Worm (Caenorhabditis elegans): ENCODE measurements around the gene tofu-1.
A peak's percentile ranks its signal among the peaks of the same experiment; 100 is the strongest.

tofu-1 gene

DNA sequence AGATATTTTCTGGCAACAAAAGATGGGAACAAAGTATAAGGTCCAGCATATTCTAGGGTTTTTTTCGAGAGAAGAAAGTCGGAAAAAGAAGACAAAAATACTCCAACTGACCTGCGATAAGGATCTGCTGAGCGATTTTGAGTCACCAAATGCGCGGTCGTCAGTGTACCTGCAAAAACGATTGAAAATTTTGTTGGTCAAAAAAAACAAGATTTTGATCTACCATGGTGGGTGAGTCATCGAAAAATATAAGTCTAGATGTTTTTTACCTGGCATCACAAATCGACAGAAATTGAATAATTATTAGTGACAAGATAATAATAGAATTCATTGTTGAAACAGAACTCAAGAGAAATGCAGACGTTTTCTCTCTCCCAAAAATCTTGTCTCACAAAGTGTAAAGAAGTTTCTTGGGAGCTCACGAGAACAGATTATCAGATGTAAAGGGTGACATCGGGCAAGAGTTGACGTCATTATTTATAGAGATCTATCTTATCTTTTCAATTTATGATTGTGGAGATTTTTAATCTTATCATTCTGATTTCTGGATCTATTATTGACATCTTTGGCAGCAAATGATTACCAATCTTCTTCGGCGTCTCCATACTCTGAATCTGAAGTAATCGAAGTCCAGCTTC, 4.4 kb downstream of the tofu-1 start:
- TF ChIP-seq F13H6.1 (tag; optimal IDR thresholded peaks at IDR 0.05) (peak; percentile 5), nhr-10 (tag; optimal IDR thresholded peaks at IDR 0.05) (no peak), lsy-2 (tag; optimal IDR thresholded peaks at IDR 0.05) (peak in 1 of 2 experiments; percentile 17), R02D3.7 (tag; optimal IDR thresholded peaks at IDR 0.05) (no peak), aly-2 (tag; optimal IDR thresholded peaks at IDR 0.05) (no peak), sma-9 (GFP tag; optimal IDR thresholded peaks at IDR 0.05) (peak; percentile 51), sma-9 (tag; optimal IDR thresholded peaks at IDR 0.05) (no peak), crh-2 (tag; optimal IDR thresholded peaks at IDR 0.05) (no peak), ztf-11 (tag; optimal IDR thresholded peaks at IDR 0.05) (no peak), blmp-1 (tag; optimal IDR thresholded peaks at IDR 0.05; ENCODE audit: insufficient read depth) (no peak), lin-13 (GFP tag; optimal IDR thresholded peaks at IDR 0.05) (no peak), sem-4 (tag; optimal IDR thresholded peaks at IDR 0.05) (no peak), mbf-1 (tag; optimal IDR thresholded peaks at IDR 0.05) (no peak), ceh-82 (tag; optimal IDR thresholded peaks at IDR 0.05) (no peak)

DNA sequence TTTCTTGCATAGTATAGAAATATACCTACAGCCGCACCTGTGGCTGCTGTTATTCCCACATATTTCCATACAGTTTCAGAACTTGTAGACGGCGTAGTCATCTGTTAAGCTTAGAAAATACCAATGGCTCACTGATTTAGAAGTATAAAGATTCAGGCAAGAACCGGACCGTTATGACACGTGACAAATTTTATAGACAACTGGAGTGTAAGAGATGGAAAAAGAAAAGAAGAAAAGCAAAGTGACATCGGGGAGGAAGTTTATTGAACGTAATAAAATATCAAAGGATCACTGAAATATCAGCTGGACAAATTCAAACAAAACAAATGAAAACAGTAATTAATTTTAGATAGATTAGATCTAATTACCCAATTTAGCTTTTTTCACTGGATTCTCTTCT, 5.2 kb downstream of the tofu-1 start, which contains the start of gene rmd-2:
rmd-2 (minus strand) TSS at position 101 of the 400 bp plus-strand sequence.
- TF ChIP-seq nhr-11 (tag; optimal IDR thresholded peaks at IDR 0.05) (no peak), nhr-129 (tag; optimal IDR thresholded peaks at IDR 0.05) (peak; percentile 1)

DNA sequence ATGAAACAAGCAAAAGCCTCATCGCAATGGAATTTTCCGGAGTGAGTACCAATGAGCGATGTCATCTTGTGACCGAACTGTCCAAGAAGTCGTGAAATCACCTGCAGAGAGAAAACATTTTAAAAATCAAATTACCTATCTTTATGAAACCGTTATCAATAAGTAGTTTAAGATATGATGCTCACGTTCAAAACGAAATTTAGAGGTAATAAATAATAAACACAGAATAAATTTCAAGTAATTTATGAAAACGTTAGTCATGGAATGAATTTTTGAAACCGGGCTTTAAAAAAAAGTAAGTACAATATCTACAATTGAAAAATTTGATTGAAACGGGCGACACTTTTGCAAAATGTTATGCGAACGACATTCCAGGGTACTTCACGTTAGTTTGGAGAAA, 6.7 kb downstream of the tofu-1 start, which contains the start of gene C27H6.8:
C27H6.8 (minus strand) TSS at position 101 of the 400 bp plus-strand sequence.
- TF ChIP-seq ama-1 (optimal IDR thresholded peaks at IDR 0.05) (no peak), nhr-23 (tag; optimal IDR thresholded peaks at IDR 0.05) (no peak)

DNA sequence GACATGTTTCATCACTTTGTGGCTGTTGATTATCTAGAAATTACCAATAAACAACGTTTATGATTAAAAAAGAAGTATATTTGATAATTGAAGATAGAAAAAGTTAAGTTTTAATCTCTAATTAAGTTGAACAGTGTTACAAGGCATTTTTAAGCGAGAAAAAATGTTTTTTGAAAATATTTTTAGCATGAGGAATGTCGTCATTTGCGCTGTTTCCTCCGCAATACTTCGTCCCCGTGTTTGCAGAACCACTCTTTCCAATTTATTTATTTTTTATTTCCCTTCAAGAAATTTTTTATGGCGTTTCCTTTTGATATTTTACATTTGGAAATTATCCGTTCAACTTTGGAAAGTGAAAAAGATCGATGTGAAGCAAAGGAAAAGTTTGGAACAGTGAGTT, 10.7 kb downstream of the tofu-1 start, which contains the start of the genes rde-1 and trpp-6:
rde-1 (minus strand) TSS at position 33 of the 400 bp plus-strand sequence.
trpp-6 (plus strand) TSS at position 286 of the 400 bp plus-strand sequence.
- TF ChIP-seq crh-2 (tag; optimal IDR thresholded peaks at IDR 0.05) (no peak), C34F6.9 (tag; optimal IDR thresholded peaks at IDR 0.05) (peak; percentile 35), unc-55 (GFP tag; optimal IDR thresholded peaks at IDR 0.05) (peak; percentile 55), gmeb-1 (tag; optimal IDR thresholded peaks at IDR 0.05) (peak; percentile 15)

DNA sequence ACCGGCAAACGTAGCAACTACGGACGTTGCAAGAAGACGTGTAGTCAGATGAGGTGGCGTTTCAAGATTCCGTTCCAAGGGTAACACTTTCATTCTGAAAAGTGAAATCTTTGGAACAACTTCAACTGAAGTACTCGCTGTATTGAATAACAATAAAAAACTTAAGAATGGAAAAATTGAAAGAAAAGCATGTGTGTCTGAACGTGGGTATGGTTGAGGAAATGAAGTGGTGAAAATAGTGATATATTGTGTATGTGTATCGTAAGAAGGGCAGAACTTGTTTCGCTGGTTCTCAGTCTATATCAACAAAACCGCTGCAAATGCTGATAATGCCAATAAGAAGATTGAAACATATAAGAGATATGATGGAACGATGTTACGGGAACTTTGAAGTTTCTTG, 14.8 kb downstream of the tofu-1 start, which contains the start of gene K08H10.6:
K08H10.6 (minus strand) TSS at position 101 of the 400 bp plus-strand sequence.
- no peak for TF ChIP-seq lin-11 (tag; optimal IDR thresholded peaks at IDR 0.05)
- TF ChIP-seq ztf-1 (GFP tag; conservative IDR thresholded peaks at IDR 0.05), result no peak
- TF ChIP-seq lin-39 (tag; optimal IDR thresholded peaks at IDR 0.05), result no peak
- TF ChIP-seq nhr-6 (tag; optimal IDR thresholded peaks at IDR 0.05), result no peak
- TF ChIP-seq peb-1 (tag; optimal IDR thresholded peaks at IDR 0.05), result no peak
- TF ChIP-seq C34F6.9 (tag; optimal IDR thresholded peaks at IDR 0.05), result no peak
- no peak for TF ChIP-seq nhr-11 (tag; optimal IDR thresholded peaks at IDR 0.05)
- TF ChIP-seq mbf-1 (tag; optimal IDR thresholded peaks at IDR 0.05), result no peak
- TF ChIP-seq ZK546.5 (tag; optimal IDR thresholded peaks at IDR 0.05), result no peak
- TF ChIP-seq ztf-11 (tag; optimal IDR thresholded peaks at IDR 0.05), result no peak
- no peak for TF ChIP-seq fos-1 (tag; optimal IDR thresholded peaks at IDR 0.05)
- TF ChIP-seq dmd-4 (tag; optimal IDR thresholded peaks at IDR 0.05), result no peak
- TF ChIP-seq nhr-10 (tag; optimal IDR thresholded peaks at IDR 0.05), result no peak

DNA sequence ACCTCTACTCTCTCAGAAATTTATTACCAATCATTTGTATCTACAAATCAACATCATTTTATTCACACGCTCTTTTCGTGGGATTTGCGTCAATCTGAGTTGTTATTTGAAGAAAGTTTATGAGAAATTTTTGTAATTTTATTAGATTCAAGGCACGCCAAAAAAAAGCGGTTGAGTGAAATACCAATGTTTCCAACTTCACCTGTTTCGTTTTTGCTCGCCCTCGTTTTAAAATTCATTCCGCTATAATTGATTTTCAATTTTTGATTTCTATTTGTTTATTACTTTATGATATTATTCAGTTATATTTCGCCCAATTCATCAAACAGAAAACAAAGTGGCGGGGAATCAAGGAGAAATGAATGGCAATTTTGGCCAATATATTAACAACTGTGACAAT, 19.8 kb downstream of the tofu-1 start, which contains the start of gene K08H10.10:
K08H10.10 (plus strand) TSS at position 301 of the 400 bp plus-strand sequence.
- TF ChIP-seq nhr-10 (tag; optimal IDR thresholded peaks at IDR 0.05), result no peak
- TF ChIP-seq lin-39 (tag; optimal IDR thresholded peaks at IDR 0.05), result no peak
- TF ChIP-seq nhr-77 (tag; optimal IDR thresholded peaks at IDR 0.05), result no peak
- no peak for TF ChIP-seq mbf-1 (tag; optimal IDR thresholded peaks at IDR 0.05)
- TF ChIP-seq mab-5 (tag; optimal IDR thresholded peaks at IDR 0.05), result no peak
- TF ChIP-seq fos-1 (tag; optimal IDR thresholded peaks at IDR 0.05), result no peak
- TF ChIP-seq sma-3 (GFP tag; optimal IDR thresholded peaks at IDR 0.05), result no peak
- no peak for TF ChIP-seq lsy-2 (tag; optimal IDR thresholded peaks at IDR 0.05)
- no peak for TF ChIP-seq nhr-12 (tag; optimal IDR thresholded peaks at IDR 0.05)
- TF ChIP-seq nhr-6 (tag; optimal IDR thresholded peaks at IDR 0.05), result no peak
- no peak for TF ChIP-seq elt-1 (tag; optimal IDR thresholded peaks at IDR 0.05)
- TF ChIP-seq unc-62 (GFP tag; optimal IDR thresholded peaks at IDR 0.05), result no peak
- no peak for TF ChIP-seq ceh-82 (tag; optimal IDR thresholded peaks at IDR 0.05)
